Worm (Caenorhabditis elegans) whole organism, mixed stage, embryonic: ENCODE measurements around the gene C30A5.10.

ENCODE experiments used
- bed-3 ChIP-seq: fragments of 200-800 bp; sonication (Bioruptor generic); optimal IDR thresholded peaks from 3 replicates; lab custom pipeline; 2018; ENCODE audit warnings: mild to moderate bottlenecking, missing genetic modification characterization, moderate library complexity, missing compliant biosample characterization
- ceh-39 ChIP-seq: fragments of 150-350 bp; optimal IDR thresholded peaks from 2 replicates; lab custom pipeline; 2014; ENCODE audit warnings: missing biosample characterization, missing genetic modification characterization
- ceh-43 ChIP-seq: fragments of 200-800 bp; sonication (Bioruptor generic); optimal IDR thresholded peaks from 2 replicates; lab custom pipeline; 2018; ENCODE audit warnings: mild to moderate bottlenecking, missing genetic modification characterization, moderate library complexity, missing compliant biosample characterization
- ceh-83 ChIP-seq: fragments of 200-800 bp; sonication (Bioruptor generic); optimal IDR thresholded peaks from 2 replicates; lab custom pipeline; 2018; ENCODE audit warnings: mild to moderate bottlenecking, missing genetic modification characterization, missing compliant biosample characterization
- drap-1 ChIP-seq: fragments of 200-800 bp; sonication (Bioruptor generic); optimal IDR thresholded peaks from 3 replicates; lab custom pipeline; 2018; ENCODE audit warnings: mild to moderate bottlenecking, missing genetic modification characterization, missing compliant biosample characterization
- elt-3 ChIP-seq: fragments of 150-350 bp; optimal IDR thresholded peaks from 2 replicates; lab custom pipeline; 2014; ENCODE audit warnings: missing biosample characterization, missing genetic modification characterization
- flh-1 ChIP-seq: fragments of 200-800 bp; sonication (Bioruptor generic); optimal IDR thresholded peaks from 2 replicates; lab custom pipeline; 2018; ENCODE audit warnings: mild to moderate bottlenecking, missing genetic modification characterization, moderate library complexity, missing compliant biosample characterization
- ham-2 ChIP-seq: fragments of 200-800 bp; sonication (Bioruptor generic); optimal IDR thresholded peaks from 2 replicates; lab custom pipeline; 2018; ENCODE audit warnings: mild to moderate bottlenecking, missing genetic modification characterization, missing compliant biosample characterization
- hlh-1 ChIP-seq: fragments of 150-350 bp; optimal IDR thresholded peaks from 2 replicates; lab custom pipeline; 2014; ENCODE audit warnings: missing biosample characterization, missing genetic modification reagents, missing genetic modification characterization
- lin-32 ChIP-seq: fragments of 200-800 bp; sonication (Bioruptor generic); optimal IDR thresholded peaks from 2 replicates; lab custom pipeline; 2018; ENCODE audit warnings: mild to moderate bottlenecking, missing genetic modification characterization, missing compliant biosample characterization
- lsy-2 ChIP-seq: fragments of 150-350 bp; optimal IDR thresholded peaks from 2 replicates; lab custom pipeline; 2014; ENCODE audit warnings: missing biosample characterization, missing genetic modification characterization
- mab-5 ChIP-seq: fragments of 150-350 bp; optimal IDR thresholded peaks from 2 replicates; lab custom pipeline; 2014; ENCODE audit warnings: missing biosample characterization, missing genetic modification characterization
- mep-1 ChIP-seq: fragments of 150-350 bp; optimal IDR thresholded peaks from 2 replicates; lab custom pipeline; 2017; ENCODE audit warnings: missing biosample characterization, missing genetic modification reagents, missing genetic modification characterization, inconsistent platforms
- nhr-12 ChIP-seq: fragments of 150-350 bp; optimal IDR thresholded peaks from 2 replicates; lab custom pipeline; 2014; ENCODE audit warnings: missing biosample characterization, missing genetic modification characterization
- nhr-2 ChIP-seq: fragments of 150-350 bp; optimal IDR thresholded peaks from 2 replicates; lab custom pipeline; 2014; ENCODE audit warnings: missing biosample characterization, missing genetic modification characterization
- nhr-237 ChIP-seq: fragments of 150-350 bp; optimal IDR thresholded peaks from 2 replicates; lab custom pipeline; 2014; ENCODE audit warnings: missing biosample characterization, missing genetic modification characterization
- nhr-28 ChIP-seq: fragments of 150-350 bp; optimal IDR thresholded peaks from 2 replicates; lab custom pipeline; 2014; ENCODE audit warnings: missing biosample characterization, missing genetic modification characterization
- nhr-76 ChIP-seq: sonication (generic microtip); optimal IDR thresholded peaks from 2 replicates; lab custom pipeline; 2017; ENCODE audit warnings: missing biosample characterization, missing genetic modification characterization
- sem-2 ChIP-seq: fragments of 200-800 bp; sonication (Bioruptor generic); optimal IDR thresholded peaks from 2 replicates; lab custom pipeline; 2018; ENCODE audit warnings: mild to moderate bottlenecking, missing genetic modification characterization, missing compliant biosample characterization
- snpc-4 ChIP-seq: fragments of 150-350 bp; optimal IDR thresholded peaks from 2 replicates; lab custom pipeline; 2014; ENCODE audit warnings: missing biosample characterization, missing genetic modification characterization
- unc-39 ChIP-seq: fragments of 150-350 bp; optimal IDR thresholded peaks from 2 replicates; lab custom pipeline; 2014; ENCODE audit warnings: missing biosample characterization, missing genetic modification characterization
- unc-62 ChIP-seq: fragments of 150-350 bp; optimal IDR thresholded peaks from 2 replicates; lab custom pipeline; 2014; ENCODE audit warnings: missing biosample characterization, missing genetic modification reagents, missing genetic modification characterization
- zip-8 ChIP-seq: fragments of 150-350 bp; optimal IDR thresholded peaks from 2 replicates; lab custom pipeline; 2014; ENCODE audit warnings: missing biosample characterization, missing genetic modification characterization
- ztf-11 ChIP-seq: fragments of 150-350 bp; optimal IDR thresholded peaks from 2 replicates; lab custom pipeline; 2014; ENCODE audit warnings: missing biosample characterization, missing genetic modification characterization

The C30A5.10 gene

DNA sequence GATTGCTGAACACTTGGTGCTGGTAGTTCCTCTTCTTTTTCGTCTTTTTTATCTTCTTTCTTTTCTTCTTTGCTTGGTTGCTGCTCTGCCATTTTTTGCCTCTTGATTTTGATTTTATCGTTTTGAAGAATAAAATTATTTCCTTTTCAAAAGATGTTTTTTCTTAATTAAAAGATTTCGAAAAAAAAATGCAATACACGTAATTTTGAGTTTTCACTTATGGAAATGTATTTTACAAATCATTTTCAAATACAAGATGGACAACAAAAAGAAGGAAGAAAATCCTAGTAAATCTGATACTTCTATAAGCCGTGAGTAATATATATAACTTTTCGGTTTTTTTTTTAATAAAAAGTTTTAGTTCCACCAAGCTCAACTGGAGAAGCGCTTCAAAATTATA lies 39.7 kb upstream of the C30A5.10 start, which contains the start of the genes C02F5.10 and C02F5.2:
C02F5.10 (minus strand) TSS at position 101 of the 400 bp plus-strand sequence.
C02F5.2 (plus strand) TSS at position 239 of the 400 bp plus-strand sequence.
- TF ChIP-seq flh-1 (GFP tag; lab: Kevin White, UChicago) = no peak
- TF ChIP-seq, all 35 proteins: peak for 0

DNA sequence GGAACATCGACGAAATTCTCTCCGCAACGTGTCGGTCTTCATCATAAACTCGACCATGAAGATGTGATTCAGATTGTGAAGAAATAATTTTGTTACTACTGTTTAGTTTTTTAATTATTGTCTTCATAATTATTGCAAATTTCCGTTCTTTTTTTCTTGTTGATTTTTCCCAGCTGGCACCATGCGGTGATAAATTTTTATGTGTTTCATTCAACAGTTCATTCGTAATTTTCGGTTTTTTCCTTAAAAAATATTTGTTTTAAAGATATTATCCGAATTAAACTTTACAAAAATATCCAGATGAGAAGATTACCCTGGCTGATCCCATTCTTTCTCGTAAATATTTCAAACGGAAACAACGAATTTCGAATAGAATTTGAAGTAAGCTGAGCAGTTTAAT lies 37.4 kb upstream of the C30A5.10 start, which contains the start of gene C02F5.13:
C02F5.13 (plus strand) TSS at position 301 of the 400 bp plus-strand sequence.
- TF ChIP-seq elt-3 (tag; lab: Kevin White, UChicago) (no peak), ceh-39 (no peak), ztf-11 (tag; lab: Kevin White, UChicago) (no peak), ham-2 (GFP tag; lab: Kevin White, UChicago) (no peak), zip-8 (tag; lab: Kevin White, UChicago) (no peak)

- TF ChIP-seq unc-39 = no peak
- TF ChIP-seq nhr-76 (tag; lab: Kevin White, UChicago) = no peak
- no peak for TF ChIP-seq ceh-43 (GFP tag; lab: Kevin White, UChicago)
- no peak for TF ChIP-seq mab-5 (tag; lab: Kevin White, UChicago)
- TF ChIP-seq bed-3 = no peak
Observed at ce11 chrIII:8245591-8245990, 35.9 kb upstream of the C30A5.10 start, which contains the start of gene C02F5.3. Gene C02F5.3 (plus strand): TSS chrIII:8245891.

DNA sequence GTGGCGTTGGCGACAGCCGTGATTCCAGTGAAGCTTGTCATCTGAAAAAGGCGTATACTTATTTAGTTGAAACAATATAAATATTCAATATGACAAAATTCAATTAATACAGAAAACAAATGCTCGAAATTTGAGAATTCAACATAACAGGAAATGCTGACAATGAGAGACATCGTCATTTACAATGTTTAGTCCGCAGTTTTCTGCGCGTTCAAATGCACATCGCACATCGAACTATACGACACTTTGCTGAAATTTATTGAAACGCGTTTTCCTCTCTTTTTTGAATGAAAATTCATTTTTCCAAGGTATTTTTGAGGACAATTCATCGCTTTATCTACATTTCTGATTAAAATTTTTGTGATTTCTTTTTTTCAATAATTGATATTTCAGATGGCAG lies 34.4 kb upstream of the C30A5.10 start, which contains the start of the genes pbs-6 and cids-1:
pbs-6 (minus strand) TSS at position 41 of the 400 bp plus-strand sequence.
cids-1 (plus strand) TSS at position 394 of the 400 bp plus-strand sequence.
- peak; percentile 6 for TF ChIP-seq lsy-2 (tag; lab: Kevin White, UChicago)
- TF ChIP-seq unc-62 (GFP tag; lab: Kevin White, UChicago) = no peak
- TF ChIP-seq hlh-1 = peak; percentile 6

- TF ChIP-seq nhr-76 (tag; lab: Kevin White, UChicago) (no peak), mep-1 (tag; lab: Kevin White, UChicago) (peak; percentile 6), lsy-2 (tag; lab: Kevin White, UChicago) (peak; percentile 3), nhr-12 (tag; lab: Kevin White, UChicago) (peak; percentile 95), nhr-28 (tag; lab: Kevin White, UChicago) (peak; percentile 19)
Observed at ce11 chrIII:8242809-8243208, 33.1 kb upstream of the C30A5.10 start, which contains the start of gene C02F5.12. Gene C02F5.12 (minus strand): TSS chrIII:8243029.

- no peak for TF ChIP-seq lin-32 (GFP tag; lab: Kevin White, UChicago)
- TF ChIP-seq hlh-1 = no peak
- no peak for TF ChIP-seq sem-2
- TF ChIP-seq drap-1 = no peak
- TF ChIP-seq nhr-237 (tag; lab: Kevin White, UChicago) = no peak
- no peak for TF ChIP-seq ham-2 (GFP tag; lab: Kevin White, UChicago)
Observed at ce11 chrIII:8240948-8241347, 31.3 kb upstream of the C30A5.10 start.

- TF ChIP-seq ceh-83 (GFP tag; lab: Kevin White, UChicago) (no peak), sem-2 (no peak), mep-1 (tag; lab: Kevin White, UChicago) (no peak)
Observed at ce11 chrIII:8240247-8240646, 30.6 kb upstream of the C30A5.10 start.

DNA sequence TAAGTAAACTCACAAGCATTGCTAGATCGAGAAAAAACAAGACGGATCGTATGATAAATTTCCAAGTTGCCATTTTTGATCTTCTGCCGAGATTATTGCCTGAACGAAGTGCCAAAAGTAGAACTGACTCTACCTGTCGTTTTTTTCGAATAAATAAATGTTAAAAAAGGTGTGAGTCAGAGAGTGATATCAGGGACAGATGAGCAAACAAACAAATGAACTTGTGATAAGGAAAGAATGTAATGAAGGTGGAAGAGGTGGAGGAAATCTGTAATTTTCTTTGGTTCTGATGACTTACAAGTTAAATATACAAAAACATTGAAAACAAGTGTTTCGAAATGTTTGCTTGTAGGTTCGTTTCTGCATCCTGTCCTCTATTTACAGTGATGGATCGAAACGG lies 29.6 kb upstream of the C30A5.10 start, which contains the start of gene tsp-1:
tsp-1 (minus strand) TSS at position 99 of the 400 bp plus-strand sequence.
- TF ChIP-seq nhr-12 (tag; lab: Kevin White, UChicago) (no peak), elt-3 (tag; lab: Kevin White, UChicago) (no peak), lin-32 (GFP tag; lab: Kevin White, UChicago) (no peak), snpc-4 (tag; lab: Kevin White, UChicago) (no peak), ztf-11 (tag; lab: Kevin White, UChicago) (no peak), lsy-2 (tag; lab: Kevin White, UChicago) (no peak), nhr-2 (no peak), ceh-83 (GFP tag; lab: Kevin White, UChicago) (no peak), hlh-1 (no peak)
- TF ChIP-seq, all 35 proteins: peak for 0
